Fruit fly (Drosophila melanogaster) whole organism, embryonic: Measurements from ENCODE around the gene spn-B.
A peak's percentile ranks its signal among the peaks of the same experiment; 100 is the strongest.

ENCODE experiments used
- CG10366 ChIP-seq: fragments of 200-800 bp; sonication (Bioruptor generic); IDR thresholded peaks from 2 replicates; pipeline ENCODE4 v1.3.6; 2022; ENCODE audit warnings: missing biosample characterization, missing genetic modification characterization
- CG11560 ChIP-seq: fragments of 200-800 bp; sonication (Bioruptor generic); IDR thresholded peaks from 3 replicates; pipeline ENCODE4 v1.3.6; 2022; ENCODE audit warnings: missing biosample characterization, missing genetic modification characterization
- CG11723 ChIP-seq: fragments of 200-800 bp; sonication (Bioruptor generic); optimal IDR thresholded peaks from 2 replicates; lab custom pipeline; 2017; ENCODE audit warnings: missing biosample characterization, mild to moderate bottlenecking, missing genetic modification characterization
- CG12104 ChIP-seq: fragments of 200-800 bp; sonication (Bioruptor generic); optimal IDR thresholded peaks from 3 replicates; lab custom pipeline; 2016; ENCODE audit warnings: missing biosample characterization, missing genetic modification characterization
- CG12299 ChIP-seq: fragments of 200-800 bp; sonication (Bioruptor generic); optimal IDR thresholded peaks from 2 replicates; lab custom pipeline; 2018; ENCODE audit warnings: missing biosample characterization, mild to moderate bottlenecking, missing genetic modification characterization
- CG14014 ChIP-seq: fragments of 200-800 bp; sonication (Bioruptor generic); IDR thresholded peaks from 2 replicates; pipeline ENCODE4 v1.3.6; 2022; ENCODE audit warnings: missing biosample characterization, missing genetic modification characterization
- CG14050 ChIP-seq: fragments of 200-800 bp; sonication (Bioruptor generic); IDR thresholded peaks from 3 replicates; pipeline ENCODE4 v1.3.6; 2022; ENCODE audit warnings: missing biosample characterization, missing genetic modification characterization
- CG1529 ChIP-seq: fragments of 200-800 bp; sonication (Bioruptor generic); optimal IDR thresholded peaks from 3 replicates; lab custom pipeline; 2018; ENCODE audit warnings: missing biosample characterization, missing genetic modification characterization
- CG15479 ChIP-seq: fragments of 200-800 bp; sonication (Bioruptor generic); optimal IDR thresholded peaks from 3 replicates; lab custom pipeline; 2019; ENCODE audit warnings: missing biosample characterization, mild to moderate bottlenecking, missing genetic modification characterization, moderate library complexity
- CG17361 ChIP-seq: fragments of 200-800 bp; sonication (Bioruptor generic); IDR thresholded peaks from 3 replicates; pipeline ENCODE4 v1.3.6; 2022; ENCODE audit warnings: missing biosample characterization, missing genetic modification characterization
- CG2202 ChIP-seq: fragments of 200-800 bp; sonication (Bioruptor generic); optimal IDR thresholded peaks from 2 replicates; lab custom pipeline; 2018; ENCODE audit warnings: missing biosample characterization, mild to moderate bottlenecking, missing genetic modification characterization
- CG2712 ChIP-seq: fragments of 200-800 bp; optimal IDR thresholded peaks from 3 replicates; lab custom pipeline; 2019; ENCODE audit warnings: missing biosample characterization, mild to moderate bottlenecking, missing genetic modification characterization, moderate library complexity
- CG3163 ChIP-seq: fragments of 200-800 bp; sonication (Bioruptor generic); optimal IDR thresholded peaks from 3 replicates; lab custom pipeline; 2016; ENCODE audit warnings: missing biosample characterization, missing genetic modification characterization
- CG32772 ChIP-seq: fragments of 200-800 bp; sonication (Bioruptor generic); IDR thresholded peaks from 2 replicates; pipeline ENCODE4 v1.3.6; 2022; ENCODE audit warnings: missing biosample characterization, missing genetic modification characterization
- CG4424 ChIP-seq: fragments of 200-800 bp; sonication (Bioruptor generic); optimal IDR thresholded peaks from 3 replicates; lab custom pipeline; 2016; ENCODE audit warnings: missing biosample characterization, missing genetic modification characterization
- CG6272 ChIP-seq: fragments of 200-800 bp; sonication (Bioruptor generic); IDR thresholded peaks from 2 replicates; pipeline ENCODE4 v1.3.6; 2022; ENCODE audit warnings: missing biosample characterization, missing genetic modification characterization
- CG6654 ChIP-seq: fragments of 200-800 bp; sonication (Bioruptor generic); optimal IDR thresholded peaks from 2 replicates; lab custom pipeline; 2017; ENCODE audit warnings: missing biosample characterization, mild to moderate bottlenecking, missing genetic modification characterization
- CG6791 ChIP-seq: fragments of 200-800 bp; sonication (Bioruptor generic); IDR thresholded peaks from 3 replicates; pipeline ENCODE4 v1.3.6; 2022; ENCODE audit warnings: missing biosample characterization, missing genetic modification characterization; ENCODE audit not compliant: partially characterized antibody
- CG7745 ChIP-seq: fragments of 200-800 bp; sonication (Bioruptor generic); optimal IDR thresholded peaks from 2 replicates; lab custom pipeline; 2018; ENCODE audit warnings: missing biosample characterization, mild to moderate bottlenecking, missing genetic modification characterization, moderate library complexity
- CG7786 ChIP-seq: fragments of 200-800 bp; sonication (Bioruptor generic); optimal IDR thresholded peaks from 2 replicates; lab custom pipeline; 2016; ENCODE audit warnings: missing biosample characterization, missing genetic modification characterization
- CG7963 ChIP-seq: fragments of 200-800 bp; sonication (Bioruptor generic); IDR thresholded peaks from 3 replicates; pipeline ENCODE4 v1.3.6; 2022; ENCODE audit warnings: missing biosample characterization, missing genetic modification characterization; ENCODE audit not compliant: partially characterized antibody
- D19A ChIP-seq: fragments of 200-800 bp; optimal IDR thresholded peaks from 3 replicates; lab custom pipeline; 2019; ENCODE audit warnings: missing biosample characterization, mild to moderate bottlenecking, missing genetic modification characterization, moderate library complexity
- Ets65A ChIP-seq: fragments of 200-800 bp; sonication (Bioruptor generic); peaks from one replicate; lab custom pipeline; 2016; ENCODE audit warnings: missing biosample characterization, missing genetic modification characterization
- Ets97D ChIP-seq: fragments of 200-800 bp; sonication (Bioruptor generic); optimal IDR thresholded peaks from 3 replicates; lab custom pipeline; 2016; ENCODE audit warnings: missing biosample characterization, missing genetic modification characterization
- Gsc ChIP-seq: fragments of 200-800 bp; sonication (Bioruptor generic); IDR thresholded peaks from 2 replicates; pipeline ENCODE4 v1.3.6; 2022; ENCODE audit warnings: missing biosample characterization, missing genetic modification characterization
- HHEX ChIP-seq: fragments of 200-800 bp; sonication (Bioruptor generic); optimal IDR thresholded peaks from 3 replicates; lab custom pipeline; 2017; ENCODE audit warnings: missing biosample characterization, mild to moderate bottlenecking, missing genetic modification characterization, missing genetic modification reagents
- Hey ChIP-seq: fragments of 200-800 bp; sonication (Bioruptor generic); optimal IDR thresholded peaks from 3 replicates; lab custom pipeline; 2018; ENCODE audit warnings: missing biosample characterization, mild to moderate bottlenecking, missing genetic modification characterization
- NK7.1 ChIP-seq: fragments of 200-800 bp; sonication (Bioruptor generic); optimal IDR thresholded peaks from 3 replicates; lab custom pipeline; 2016; ENCODE audit warnings: missing biosample characterization, missing genetic modification characterization
- Rfx ChIP-seq: fragments of 200-800 bp; sonication (Bioruptor generic); IDR thresholded peaks from 2 replicates; pipeline ENCODE4 v1.3.6; 2022; ENCODE audit warnings: missing biosample characterization, missing genetic modification characterization
- Rx ChIP-seq: fragments of 200-800 bp; sonication (Bioruptor generic); IDR thresholded peaks from 2 replicates; pipeline ENCODE4 v1.3.6; 2022; ENCODE audit warnings: missing biosample characterization, missing genetic modification characterization
- Sox102F ChIP-seq: fragments of 200-800 bp; sonication (Bioruptor generic); optimal IDR thresholded peaks from 2 replicates; lab custom pipeline; 2018; ENCODE audit warnings: missing biosample characterization, mild to moderate bottlenecking, missing genetic modification characterization, moderate library complexity
- Spps ChIP-seq: fragments of 200-800 bp; sonication (Bioruptor generic); optimal IDR thresholded peaks from 2 replicates; lab custom pipeline; 2018; ENCODE audit warnings: missing biosample characterization, mild to moderate bottlenecking, missing genetic modification characterization
- Taf1 ChIP-seq: fragments of 200-800 bp; sonication (Bioruptor generic); IDR thresholded peaks from 2 replicates; pipeline ENCODE4 v1.3.6; 2022; ENCODE audit warnings: missing biosample characterization, missing genetic modification characterization
- az2 ChIP-seq: fragments of 200-800 bp; sonication (Bioruptor generic); optimal IDR thresholded peaks from 3 replicates; lab custom pipeline; 2016; ENCODE audit warnings: missing biosample characterization, missing genetic modification characterization
- bcd ChIP-seq: fragments of 200-800 bp; sonication (Bioruptor generic); optimal IDR thresholded peaks from 2 replicates; lab custom pipeline; 2017; ENCODE audit warnings: missing biosample characterization, mild to moderate bottlenecking, missing genetic modification characterization
- btn ChIP-seq: fragments of 200-800 bp; sonication (Bioruptor generic); optimal IDR thresholded peaks from 2 replicates; lab custom pipeline; 2016; ENCODE audit warnings: missing biosample characterization, missing genetic modification characterization
- chn ChIP-seq: fragments of 200-800 bp; sonication (Bioruptor generic); optimal IDR thresholded peaks from 2 replicates; lab custom pipeline; 2016; ENCODE audit warnings: missing biosample characterization, missing genetic modification characterization
- dpn ChIP-seq, 2 experiments: fragments of 200-800 bp; sonication (Bioruptor generic); optimal IDR thresholded peaks; 3 replicates each; lab custom pipeline; 2016; ENCODE audit warnings: missing biosample characterization in 2 of 2, missing genetic modification characterization in 2 of 2
- hth ChIP-seq: fragments of >200 bp; optimal IDR thresholded peaks from 2 replicates; lab custom pipeline; 2017; ENCODE audit warnings: inconsistent platforms
- lov ChIP-seq, 2 experiments: fragments of 200-800 bp in 1 of 2; fragments of >200 bp in 1 of 2; sonication (Bioruptor generic) in 1 of 2; IDR thresholded peaks in 1 of 2; optimal IDR thresholded peaks in 1 of 2; 2 replicates in 1 of 2; 3 replicates in 1 of 2; pipeline versions ENCODE4 v1.3.6 to Lab custom; 2017 to 2022; ENCODE audit warnings: missing biosample characterization in 1 of 2, missing genetic modification characterization in 1 of 2
- pfk ChIP-seq: fragments of 200-800 bp; sonication (Bioruptor generic); optimal IDR thresholded peaks from 2 replicates; lab custom pipeline; 2018; ENCODE audit warnings: missing biosample characterization, mild to moderate bottlenecking, missing genetic modification characterization, moderate library complexity
- repo ChIP-seq: fragments of 200-800 bp; sonication (Bioruptor generic); optimal IDR thresholded peaks from 2 replicates; lab custom pipeline; 2016; ENCODE audit warnings: missing biosample characterization, missing genetic modification characterization
- row ChIP-seq: fragments of 200-800 bp; sonication (Bioruptor generic); IDR thresholded peaks from 3 replicates; pipeline ENCODE4 v1.3.6; 2022; ENCODE audit warnings: missing biosample characterization, missing genetic modification characterization
- salm ChIP-seq: fragments of 200-800 bp; sonication (Bioruptor generic); optimal IDR thresholded peaks from 2 replicates; lab custom pipeline; 2018; ENCODE audit warnings: missing biosample characterization, mild to moderate bottlenecking, missing genetic modification characterization
- seq ChIP-seq: fragments of 200-800 bp; sonication (Bioruptor generic); IDR thresholded peaks from 2 replicates; pipeline ENCODE4 v1.3.6; 2022; ENCODE audit warnings: missing biosample characterization, missing genetic modification characterization
- slbo ChIP-seq: fragments of 200-800 bp; sonication (Bioruptor generic); IDR thresholded peaks from 2 replicates; pipeline ENCODE4 v1.3.6; 2022; ENCODE audit warnings: missing biosample characterization, missing genetic modification characterization
- tio ChIP-seq: fragments of 200-800 bp; sonication (Bioruptor generic); optimal IDR thresholded peaks from 2 replicates; lab custom pipeline; 2017; ENCODE audit warnings: missing biosample characterization, missing genetic modification characterization, inconsistent platforms
- trh ChIP-seq: fragments of 200-800 bp; sonication (Bioruptor generic); optimal IDR thresholded peaks from 2 replicates; lab custom pipeline; 2016; ENCODE audit warnings: missing biosample characterization, missing genetic modification characterization
- wor ChIP-seq: fragments of 200-800 bp; sonication (Bioruptor generic); IDR thresholded peaks from 2 replicates; pipeline ENCODE4 v1.3.6; 2022; ENCODE audit warnings: missing biosample characterization, missing genetic modification characterization
- z ChIP-seq: fragments of 200-800 bp; sonication (Bioruptor generic); IDR thresholded peaks from 3 replicates; pipeline ENCODE4 v1.3.6; 2022; ENCODE audit warnings: missing biosample characterization, missing genetic modification characterization
- zen ChIP-seq: fragments of 200-800 bp; sonication (Bioruptor generic); optimal IDR thresholded peaks from 3 replicates; lab custom pipeline; 2018; ENCODE audit warnings: missing biosample characterization, mild to moderate bottlenecking, missing genetic modification characterization, moderate library complexity

The spn-B gene

dm6 chr3R:14373192-14373827 lies 45.5 kb downstream of the spn-B start (continued):
- TF ChIP-seq CG7963 (no peak), Taf1 (GFP tag; lab: Robert Waterston, UW) (peak; percentile 36; the same call in 1 of the 2 replicates), Ets97D (peak; percentile 90), CG11560 (peak; percentile 87), Sox102F (GFP tag; lab: Kevin White, UChicago) (peak; percentile 98), CG12299 (tag; lab: Kevin White, UChicago) (peak; percentile 77), CG4424 (peak; percentile 91), salm (peak; percentile 84), Hey (tag; lab: Kevin White, UChicago) (peak; percentile 64), CG2712 (tag; lab: Kevin White, UChicago) (peak; percentile 83), wor (GFP tag; lab: Robert Waterston, UW) (peak; percentile 96), Rx (GFP tag; lab: Robert Waterston, UW) (peak; percentile 88), Gsc (GFP tag; lab: Robert Waterston, UW) (peak; percentile 91), tio (GFP tag; lab: Kevin White, UChicago) (peak; percentile 96), hth (lab: Kevin White, UChicago) (no peak), Spps (tag; lab: Kevin White, UChicago) (peak; percentile 71), az2 (peak; percentile 97), HHEX (GFP tag; lab: Kevin White, UChicago) (peak; percentile 80), pfk (no peak), btn (GFP tag; lab: Kevin White, UChicago) (peak; percentile 91), CG2202 (tag; lab: Kevin White, UChicago) (peak; percentile 87), bcd (GFP tag; lab: Kevin White, UChicago) (peak; percentile 87), CG11723 (peak; percentile 93), D19A (tag; lab: Kevin White, UChicago) (peak; percentile 84), CG7745 (tag; lab: Kevin White, UChicago) (peak; percentile 52), CG17361 (peak; percentile 91), CG6272 (GFP tag; lab: Robert Waterston, UW) (peak; percentile 76), CG10366 (GFP tag; lab: Robert Waterston, UW) (peak; percentile 97), z (GFP tag; lab: Robert Waterston, UW) (peak; percentile 58), Ets65A (GFP tag; lab: Kevin White, UChicago) (peak; percentile 100), CG1529 (GFP tag; lab: Kevin White, UChicago) (peak; percentile 95), CG6791 (no peak), NK7.1 (GFP tag; lab: Kevin White, UChicago) (peak; percentile 92), chn (GFP tag; lab: Kevin White, UChicago) (peak; percentile 97), seq (GFP tag; lab: Robert Waterston, UW) (peak; percentile 98), CG14014 (GFP tag; lab: Robert Waterston, UW) (peak; percentile 96), CG14050 (GFP tag; lab: Robert Waterston, UW) (peak; percentile 96), CG32772 (peak; percentile 90), slbo (GFP tag; lab: Robert Waterston, UW) (peak; percentile 97), trh (GFP tag; lab: Kevin White, UChicago) (peak; percentile 88), row (GFP tag; lab: Robert Waterston, UW) (peak; percentile 96), CG7786 (GFP tag; lab: Kevin White, UChicago) (peak; percentile 97), dpn (GFP tag; optimal IDR thresholded peaks at IDR 0.05; lab: Kevin White, UChicago) (peak; percentile 97 to 98), CG6654 (peak; percentile 70), CG12104 (GFP tag; lab: Kevin White, UChicago) (peak; percentile 59), zen (tag; lab: Kevin White, UChicago) (peak; percentile 58), repo (GFP tag; lab: Kevin White, UChicago) (peak; percentile 82), lov (optimal IDR thresholded peaks at IDR 0.05; lab: Kevin White, UChicago) (no peak), lov (GFP tag; IDR thresholded peaks at IDR 0.05; lab: Robert Waterston, UW) (peak; percentile 93), Rfx (peak; percentile 89), CG3163 (GFP tag; lab: Kevin White, UChicago) (peak; percentile 89), CG15479 (no peak)
